Worm (Caenorhabditis elegans) whole organism, young adult: ENCODE results near the gene F19G12.1.
A peak's percentile ranks its signal among the peaks of the same experiment; 100 is the strongest.

Experiments used
- B0035.1 ChIP-seq: sonication (generic microtip); optimal IDR thresholded peaks from 2 replicates; lab custom pipeline; 2016; ENCODE audit warnings: missing genetic modification characterization, mild to moderate bottlenecking, missing compliant biosample characterization, missing genotype, missing genetic modification reagents
- F22D6.2 ChIP-seq: sonication (generic microtip); optimal IDR thresholded peaks from 2 replicates; lab custom pipeline; 2016; ENCODE audit warnings: mild to moderate bottlenecking, missing genetic modification characterization, missing compliant biosample characterization
- F37B4.10 ChIP-seq: fragments of 200-800 bp; sonication (Bioruptor generic); IDR thresholded peaks from 2 replicates; pipeline ENCODE4 v1.3.6; 2022; ENCODE audit warnings: missing genetic modification characterization, missing compliant biosample characterization
- F57A8.1 ChIP-seq: fragments of 200-800 bp; sonication (Bioruptor generic); optimal IDR thresholded peaks from 2 replicates; lab custom pipeline; 2018; ENCODE audit warnings: mild to moderate bottlenecking, missing genetic modification characterization, moderate library complexity, missing compliant biosample characterization
- K11D2.4 ChIP-seq: fragments of 200-800 bp; sonication (Bioruptor generic); IDR thresholded peaks from 2 replicates; pipeline ENCODE4 v1.3.6; 2022; ENCODE audit warnings: missing genetic modification reagents, missing genetic modification characterization, missing compliant biosample characterization
- K12H6.12 ChIP-seq: fragments of 200-800 bp; sonication (Bioruptor generic); optimal IDR thresholded peaks from 2 replicates; lab custom pipeline; 2018; ENCODE audit warnings: mild to moderate bottlenecking, missing genetic modification characterization, missing compliant biosample characterization
- T26A5.8 ChIP-seq: sonication (generic microtip); optimal IDR thresholded peaks from 2 replicates; lab custom pipeline; 2016; ENCODE audit warnings: missing genetic modification characterization, missing compliant biosample characterization
- Y53F4B.3 ChIP-seq: fragments of 200-800 bp; sonication (Bioruptor generic); IDR thresholded peaks from 2 replicates; pipeline ENCODE4 v1.3.6; 2022; ENCODE audit warnings: missing genetic modification reagents, missing genetic modification characterization, missing compliant biosample characterization
- Y56A3A.18 ChIP-seq: fragments of 200-800 bp; sonication (Bioruptor generic); IDR thresholded peaks from 2 replicates; pipeline ENCODE4 v1.3.6; 2022; ENCODE audit warnings: missing genetic modification reagents, missing genetic modification characterization, missing compliant biosample characterization
- Y67H2A.10 ChIP-seq: fragments of 200-800 bp; sonication (Bioruptor generic); conservative IDR thresholded peaks from 2 replicates; pipeline ENCODE4 v1.3.6; 2022; ENCODE audit warnings: missing genetic modification reagents, missing genetic modification characterization, missing compliant biosample characterization
- ZK185.1 ChIP-seq: sonication (generic microtip); optimal IDR thresholded peaks from 2 replicates; lab custom pipeline; 2016; ENCODE audit warnings: mild to moderate bottlenecking, missing genetic modification characterization, missing compliant biosample characterization; ENCODE audit not compliant: poor library complexity, severe bottlenecking
- ama-1 ChIP-seq, 3 experiments: fragments of 150-350 bp in 1 of 3; sonication (generic microtip) in 2 of 3; optimal IDR thresholded peaks; 2 replicates each; lab custom pipeline; 2014 to 2018; ENCODE audit warnings: missing biosample characterization in 2 of 3, missing genetic modification characterization in 2 of 3, missing genetic modification reagents in 2 of 3
- aptf-2 ChIP-seq: fragments of 200-800 bp; sonication (Bioruptor generic); conservative IDR thresholded peaks from 2 replicates; pipeline ENCODE4 v1.3.6; 2022; ENCODE audit warnings: missing genetic modification reagents, missing genetic modification characterization, missing compliant biosample characterization
- atf-7 ChIP-seq: sonication (generic microtip); optimal IDR thresholded peaks from 2 replicates; lab custom pipeline; 2017; ENCODE audit warnings: mild to moderate bottlenecking, missing genetic modification characterization, missing compliant biosample characterization
- athp-1 ChIP-seq: sonication (generic microtip); optimal IDR thresholded peaks from 2 replicates; lab custom pipeline; 2017; ENCODE audit warnings: mild to moderate bottlenecking, missing genetic modification characterization, missing compliant biosample characterization
- attf-3 ChIP-seq: fragments of 200-800 bp; sonication (Bioruptor generic); conservative IDR thresholded peaks from 2 replicates; pipeline ENCODE4 v1.3.6; 2022; ENCODE audit warnings: missing genetic modification reagents, missing genetic modification characterization, missing compliant biosample characterization
- attf-5 ChIP-seq: fragments of 200-800 bp; sonication (Bioruptor generic); optimal IDR thresholded peaks from 2 replicates; lab custom pipeline; 2018; ENCODE audit warnings: mild to moderate bottlenecking, missing genetic modification characterization, missing compliant biosample characterization
- attf-6 ChIP-seq: fragments of 200-800 bp; sonication (Bioruptor generic); IDR thresholded peaks from 2 replicates; pipeline ENCODE4 v1.3.6; 2022; ENCODE audit warnings: missing genetic modification reagents, missing genetic modification characterization, missing compliant biosample characterization
- ccch-3 ChIP-seq: fragments of 200-800 bp; sonication (Bioruptor generic); optimal IDR thresholded peaks from 2 replicates; lab custom pipeline; 2018; ENCODE audit warnings: mild to moderate bottlenecking, missing genetic modification characterization, missing compliant biosample characterization
- cebp-2 ChIP-seq: fragments of 200-800 bp; sonication (Bioruptor generic); IDR thresholded peaks from 2 replicates; pipeline ENCODE4 v1.3.6; 2022; ENCODE audit warnings: missing genetic modification characterization, missing compliant biosample characterization
- ceh-27 ChIP-seq: fragments of 200-800 bp; sonication (Bioruptor generic); optimal IDR thresholded peaks from 2 replicates; lab custom pipeline; 2018; ENCODE audit warnings: mild to moderate bottlenecking, missing genetic modification characterization, moderate library complexity, missing compliant biosample characterization
- ceh-79 ChIP-seq: sonication (generic microtip); optimal IDR thresholded peaks from 2 replicates; lab custom pipeline; 2017; ENCODE audit warnings: mild to moderate bottlenecking, missing genetic modification characterization, missing compliant biosample characterization
- die-1 ChIP-seq: sonication (generic microtip); optimal IDR thresholded peaks from 2 replicates; lab custom pipeline; 2016; ENCODE audit warnings: missing genotype, mild to moderate bottlenecking, missing genetic modification characterization, missing compliant biosample characterization
- egl-18 ChIP-seq: fragments of 200-800 bp; sonication (Bioruptor generic); IDR thresholded peaks from 2 replicates; pipeline ENCODE4 v1.3.6; 2022; ENCODE audit warnings: missing genetic modification reagents, missing genetic modification characterization, missing compliant biosample characterization
- egrh-3 ChIP-seq: fragments of 200-800 bp; sonication (Bioruptor generic); IDR thresholded peaks from 2 replicates; pipeline ENCODE4 v1.3.6; 2022; ENCODE audit warnings: missing genetic modification reagents, missing genetic modification characterization, missing compliant biosample characterization
- ekl-4 ChIP-seq: fragments of 200-800 bp; sonication (Bioruptor generic); IDR thresholded peaks from 2 replicates; pipeline ENCODE4 v1.3.6; 2022; ENCODE audit warnings: missing genetic modification reagents, missing genetic modification characterization, missing compliant biosample characterization
- him-1 ChIP-seq: sonication (generic microtip); optimal IDR thresholded peaks from 2 replicates; lab custom pipeline; 2016; ENCODE audit warnings: missing genotype, missing genetic modification reagents, missing genetic modification characterization, missing compliant biosample characterization
- hlh-12 ChIP-seq: sonication (generic microtip); optimal IDR thresholded peaks from 2 replicates; lab custom pipeline; 2016; ENCODE audit warnings: missing genetic modification characterization, missing compliant biosample characterization
- hlh-26 ChIP-seq: fragments of 200-800 bp; sonication (Bioruptor generic); conservative IDR thresholded peaks from 2 replicates; pipeline ENCODE4 v1.3.6; 2022; ENCODE audit warnings: missing genetic modification reagents, missing genetic modification characterization, missing compliant biosample characterization
- hmg-20 ChIP-seq: fragments of 200-800 bp; sonication (Bioruptor generic); IDR thresholded peaks from 2 replicates; pipeline ENCODE4 v1.3.6; 2022; ENCODE audit warnings: missing genetic modification reagents, missing genetic modification characterization, missing compliant biosample characterization
- hsf-1 ChIP-seq: fragments of 200-800 bp; sonication (Bioruptor generic); IDR thresholded peaks from 2 replicates; pipeline ENCODE4 v1.3.6; 2022; ENCODE audit warnings: missing genetic modification reagents, missing genetic modification characterization, missing compliant biosample characterization
- let-607 ChIP-seq, 2 experiments: fragments of 200-800 bp in 1 of 2; sonication (Bioruptor generic) in 1 of 2; sonication (generic microtip) in 1 of 2; optimal IDR thresholded peaks; 2 replicates each; lab custom pipeline; 2016 to 2018; ENCODE audit warnings: mild to moderate bottlenecking in 2 of 2, missing compliant biosample characterization in 2 of 2, missing genetic modification characterization in 2 of 2, moderate library complexity in 2 of 2, missing genotype in 1 of 2
- lin-40 ChIP-seq: sonication (generic microtip); optimal IDR thresholded peaks from 2 replicates; lab custom pipeline; 2016; ENCODE audit warnings: missing genetic modification characterization, mild to moderate bottlenecking, missing compliant biosample characterization, missing genotype, missing genetic modification reagents
- lin-54 ChIP-seq: fragments of 200-800 bp; sonication (Bioruptor generic); optimal IDR thresholded peaks from 2 replicates; lab custom pipeline; 2018; ENCODE audit warnings: mild to moderate bottlenecking, missing genetic modification characterization, missing compliant biosample characterization
- lir-1 ChIP-seq: fragments of 200-800 bp; sonication (Bioruptor generic); conservative IDR thresholded peaks from 2 replicates; pipeline ENCODE4 v1.3.6; 2022; ENCODE audit warnings: missing genetic modification reagents, missing genetic modification characterization, missing compliant biosample characterization
- lsy-27 ChIP-seq: sonication (generic microtip); optimal IDR thresholded peaks from 2 replicates; lab custom pipeline; 2017; ENCODE audit warnings: missing genetic modification characterization, mild to moderate bottlenecking, missing compliant biosample characterization, antibody characterized with exemption, missing genotype, borderline replicate concordance; ENCODE audit not compliant: insufficient read depth
- mcd-1 ChIP-seq: fragments of 200-800 bp; sonication (Bioruptor generic); IDR thresholded peaks from 2 replicates; pipeline ENCODE4 v1.3.6; 2022; ENCODE audit warnings: missing genetic modification reagents, missing genetic modification characterization, missing compliant biosample characterization
- mes-4 ChIP-seq: sonication (generic microtip); optimal IDR thresholded peaks from 2 replicates; lab custom pipeline; 2016; ENCODE audit warnings: missing genotype, missing genetic modification characterization, missing compliant biosample characterization
- nhr-80 ChIP-seq: sonication (generic microtip); optimal IDR thresholded peaks from 2 replicates; lab custom pipeline; 2016; ENCODE audit warnings: missing genetic modification characterization, missing compliant biosample characterization
- snpc-1.1 ChIP-seq: sonication (generic microtip); optimal IDR thresholded peaks from 2 replicates; lab custom pipeline; 2017; ENCODE audit warnings: missing genetic modification characterization, mild to moderate bottlenecking, missing compliant biosample characterization, antibody characterized with exemption, moderate library complexity, missing genotype, missing genetic modification reagents; ENCODE audit not compliant: insufficient read depth
- snpc-4 ChIP-seq, 5 experiments: fragments of 150-350 bp in 1 of 5; sonication (generic microtip) in 4 of 5; optimal IDR thresholded peaks; 2 replicates each; lab custom pipeline; 2014 to 2018; ENCODE audit warnings: missing genetic modification characterization in 5 of 5, missing biosample characterization in 3 of 5, antibody characterized with exemption in 2 of 5, mild to moderate bottlenecking in 2 of 5, missing compliant biosample characterization in 2 of 5, missing genotype in 2 of 5, moderate library complexity in 2 of 5, missing genetic modification reagents in 1 of 5
- somi-1 ChIP-seq: fragments of 200-800 bp; sonication (Bioruptor generic); optimal IDR thresholded peaks from 2 replicates; lab custom pipeline; 2018; ENCODE audit warnings: mild to moderate bottlenecking, missing genetic modification characterization, missing compliant biosample characterization
- sptf-2 ChIP-seq: fragments of 200-800 bp; sonication (Bioruptor generic); optimal IDR thresholded peaks from 2 replicates; lab custom pipeline; 2018; ENCODE audit warnings: mild to moderate bottlenecking, missing genetic modification characterization, missing compliant biosample characterization
- unc-62 ChIP-seq: fragments of 150-350 bp; optimal IDR thresholded peaks from 2 replicates; lab custom pipeline; 2014; ENCODE audit warnings: missing biosample characterization, missing genetic modification reagents, missing genetic modification characterization
- ztf-22 ChIP-seq: fragments of 200-800 bp; sonication (Bioruptor generic); optimal IDR thresholded peaks from 2 replicates; lab custom pipeline; 2018; ENCODE audit warnings: mild to moderate bottlenecking, missing genetic modification characterization, moderate library complexity, missing compliant biosample characterization
- ztf-25 ChIP-seq: fragments of 200-800 bp; sonication (Bioruptor generic); IDR thresholded peaks from 2 replicates; pipeline ENCODE4 v1.3.6; 2022; ENCODE audit warnings: missing genetic modification reagents, missing genetic modification characterization, missing compliant biosample characterization
- ztf-6 ChIP-seq: fragments of 200-800 bp; sonication (Bioruptor generic); IDR thresholded peaks from 2 replicates; pipeline ENCODE4 v1.3.6; 2022; ENCODE audit warnings: missing genetic modification reagents, missing genetic modification characterization, missing compliant biosample characterization

Gene F19G12.1

DNA sequence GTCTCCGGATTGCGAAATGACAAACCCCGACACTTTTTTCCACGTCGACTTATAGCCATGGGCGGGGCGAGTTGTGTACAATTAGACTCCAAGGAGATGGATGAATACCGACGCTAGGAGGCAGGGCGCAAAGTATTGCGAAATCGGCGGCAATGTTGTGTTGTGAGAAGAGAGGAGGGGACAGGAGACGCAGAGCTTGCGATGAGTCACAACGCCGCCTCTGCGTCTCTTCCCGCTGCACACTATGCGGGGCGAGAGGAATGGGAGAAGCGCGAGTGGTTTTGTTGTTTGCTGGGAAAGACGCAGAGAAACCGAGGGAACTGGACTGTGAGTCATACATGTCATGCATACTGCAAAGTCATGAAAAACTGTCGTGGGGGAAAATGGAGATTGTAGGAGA, 23.6 kb downstream of the F19G12.1 start (continued):
- TF ChIP-seq ztf-22 (GFP tag; lab: Kevin White, UChicago) (peak; percentile 72), mes-4 (tag; lab: Kevin White, UChicago) (no peak), hsf-1 (0 out of 2 replicates have a peak, but pooled peaks have one; percentile 39), Y67H2A.10 (GFP tag; lab: Robert Waterston, UW) (no peak), Y56A3A.18 (peak; percentile 54), hlh-26 (GFP tag; lab: Robert Waterston, UW) (no peak), ekl-4 (GFP tag; lab: Robert Waterston, UW) (peak; percentile 72; the same call in 1 of the 2 replicates), T26A5.8 (tag; lab: Kevin White, UChicago) (no peak), mcd-1 (peak; percentile 77), B0035.1 (tag; lab: Kevin White, UChicago) (peak; percentile 3), snpc-4 (GFP tag; optimal IDR thresholded peaks at IDR 0.05; lab: Kevin White, UChicago) (no peak), snpc-4 (tag; optimal IDR thresholded peaks at IDR 0.05; lab: Kevin White, UChicago) (peak in 2 of 4 experiments; percentile 52), F57A8.1 (GFP tag; lab: Kevin White, UChicago) (no peak), let-607 (tag; optimal IDR thresholded peaks at IDR 0.05; lab: Kevin White, UChicago) (peak; percentile 62 to 80), ceh-27 (GFP tag; lab: Kevin White, UChicago) (peak; percentile 87), ZK185.1 (tag; lab: Kevin White, UChicago) (peak; percentile 59), attf-5 (peak; percentile 93), ama-1 (optimal IDR thresholded peaks at IDR 0.05; lab: Kevin White, UChicago) (no peak), ama-1 (GFP tag; optimal IDR thresholded peaks at IDR 0.05; lab: Kevin White, UChicago) (no peak), unc-62 (peak; percentile 78), F37B4.10 (GFP tag; lab: Robert Waterston, UW) (0 out of 2 replicates have a peak, but pooled peaks have one; percentile 48), ztf-25 (GFP tag; lab: Robert Waterston, UW) (no peak), hlh-12 (tag; lab: Kevin White, UChicago) (no peak), cebp-2 (GFP tag; lab: Robert Waterston, UW) (0 out of 2 replicates have a peak, but pooled peaks have one; percentile 47), attf-6 (GFP tag; lab: Robert Waterston, UW) (no peak), atf-7 (tag; lab: Kevin White, UChicago) (peak; percentile 86), Y53F4B.3 (GFP tag; lab: Robert Waterston, UW) (no peak), ceh-79 (no peak), lsy-27 (tag; lab: Kevin White, UChicago) (no peak), somi-1 (GFP tag; lab: Kevin White, UChicago) (peak; percentile 83), lin-40 (tag; lab: Kevin White, UChicago) (peak; percentile 89), him-1 (tag; lab: Kevin White, UChicago) (no peak), lir-1 (peak; percentile 50), egrh-3 (GFP tag; lab: Robert Waterston, UW) (peak; percentile 77), die-1 (tag; lab: Kevin White, UChicago) (peak; percentile 61), sptf-2 (GFP tag; lab: Kevin White, UChicago) (no peak), K11D2.4 (GFP tag; lab: Robert Waterston, UW) (peak; percentile 87), ccch-3 (GFP tag; lab: Kevin White, UChicago) (no peak), nhr-80 (tag; lab: Kevin White, UChicago) (peak; percentile 86), lin-54 (GFP tag; lab: Kevin White, UChicago) (peak; percentile 34), snpc-1.1 (no peak), F22D6.2 (tag; lab: Kevin White, UChicago) (peak; percentile 42), aptf-2 (GFP tag; lab: Robert Waterston, UW) (no peak), hmg-20 (GFP tag; lab: Robert Waterston, UW) (no peak), attf-3 (GFP tag; lab: Robert Waterston, UW) (peak; percentile 50; the same call in 1 of the 2 replicates), athp-1 (tag; lab: Kevin White, UChicago) (peak; percentile 21), egl-18 (GFP tag; lab: Robert Waterston, UW) (no peak), ztf-6 (GFP tag; lab: Robert Waterston, UW) (no peak), K12H6.12 (peak; percentile 93)
